Fruit fly (Drosophila melanogaster): ENCODE measurements around the gene CG15177.

Gene CG15177

DNA sequence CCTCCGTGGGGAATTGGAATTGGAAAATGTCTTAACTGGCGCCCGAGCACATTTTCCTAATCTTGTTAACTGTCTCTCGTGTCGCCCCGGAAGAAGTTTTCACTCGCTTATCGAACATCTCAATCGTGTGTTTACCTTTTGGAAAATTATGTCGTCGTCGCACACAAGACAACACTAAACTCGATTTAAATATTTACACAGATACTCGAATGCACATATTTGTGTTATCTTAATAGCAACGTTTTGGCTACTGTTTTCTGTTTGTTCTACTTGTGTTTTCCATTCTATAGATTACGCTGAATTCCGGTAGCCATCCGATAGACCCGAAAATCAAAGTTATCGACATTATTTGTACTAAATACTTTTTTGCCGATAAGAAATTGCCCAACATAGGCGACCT lies 38.1 kb upstream of the CG15177 start (continued):
- TF ChIP-seq lmd (GFP tag; IDR thresholded peaks at IDR 0.05) (no peak), CG4328 (GFP tag; optimal IDR thresholded peaks at IDR 0.05) (no peak), ranshi (GFP tag; IDR thresholded peaks at IDR 0.05) (0 out of 2 replicates have a peak, but pooled peaks have one; percentile 27), Camta (GFP tag; optimal IDR thresholded peaks at IDR 0.05) (peak; percentile 42), wdn (GFP tag; IDR thresholded peaks at IDR 0.05) (no peak), bsh (GFP tag; optimal IDR thresholded peaks at IDR 0.05) (peak in 1 of 2 experiments; percentile 58), sqz (GFP tag; optimal IDR thresholded peaks at IDR 0.05) (no peak), Dfd (GFP tag; optimal IDR thresholded peaks at IDR 0.05) (no peak), ash1 (GFP tag; optimal IDR thresholded peaks at IDR 0.05) (no peak), BtbVII (GFP tag; optimal IDR thresholded peaks at IDR 0.05) (peak; percentile 8), CG7556 (GFP tag; optimal IDR thresholded peaks at IDR 0.05) (peak; percentile 36), CG3065 (GFP tag; optimal IDR thresholded peaks at IDR 0.05) (no peak), CG11093 (GFP tag; IDR thresholded peaks at IDR 0.05) (no peak), CG4282 (GFP tag; optimal IDR thresholded peaks at IDR 0.05) (no peak), vnd (GFP tag; IDR thresholded peaks at IDR 0.05; ENCODE audit: partially characterized antibody) (no peak), Lpt (GFP tag; optimal IDR thresholded peaks at IDR 0.05) (no peak), CG9727 (GFP tag; optimal IDR thresholded peaks at IDR 0.05) (peak; percentile 84), odd (GFP tag; optimal IDR thresholded peaks at IDR 0.05) (peak; percentile 74), Kr (GFP tag; optimal IDR thresholded peaks at IDR 0.05) (peak; percentile 87), dimm (GFP tag; IDR thresholded peaks at IDR 0.05) (no peak), HLH4C (GFP tag; IDR thresholded peaks at IDR 0.05; ENCODE audit: partially characterized antibody) (no peak), Atf-2 (GFP tag; optimal IDR thresholded peaks at IDR 0.05) (no peak), Meics (GFP tag; optimal IDR thresholded peaks at IDR 0.05) (no peak), CG8388 (GFP tag; optimal IDR thresholded peaks at IDR 0.05) (peak; percentile 7), HmgZ (tag; optimal IDR thresholded peaks at IDR 0.05) (no peak), CG6765 (GFP tag; optimal IDR thresholded peaks at IDR 0.05) (no peak), ind (GFP tag; optimal IDR thresholded peaks at IDR 0.05) (no peak), ci (GFP tag; IDR thresholded peaks at IDR 0.05) (peak; percentile 53; the same call in 1 of the 3 replicates), ken (GFP tag; IDR thresholded peaks at IDR 0.05) (no peak), gcm (GFP tag; optimal IDR thresholded peaks at IDR 0.05) (peak; percentile 34), NK7.1 (GFP tag; optimal IDR thresholded peaks at IDR 0.05) (no peak), rib (GFP tag; IDR thresholded peaks at IDR 0.05) (no peak), fu2 (GFP tag; optimal IDR thresholded peaks at IDR 0.05) (no peak), NC2β (GFP tag; optimal IDR thresholded peaks at IDR 0.05) (peak; percentile 55), CG2120 (GFP tag; optimal IDR thresholded peaks at IDR 0.05) (no peak), CG3995 (GFP tag; optimal IDR thresholded peaks at IDR 0.05) (no peak), Dbx (GFP tag; IDR thresholded peaks at IDR 0.05) (no peak), CG18476 (GFP tag; optimal IDR thresholded peaks at IDR 0.05) (no peak), dan (GFP tag; IDR thresholded peaks at IDR 0.05) (no peak), az2 (GFP tag; optimal IDR thresholded peaks at IDR 0.05) (no peak), kah (GFP tag; optimal IDR thresholded peaks at IDR 0.05) (no peak), tup (GFP tag; optimal IDR thresholded peaks at IDR 0.05) (no peak), exex (tag; optimal IDR thresholded peaks at IDR 0.05) (no peak), CG33557 (GFP tag; optimal IDR thresholded peaks at IDR 0.05) (peak; percentile 70), CG10654 (GFP tag; optimal IDR thresholded peaks at IDR 0.05) (no peak), E2f2 (GFP tag; IDR thresholded peaks at IDR 0.05) (no peak), CG13624 (GFP tag; optimal IDR thresholded peaks at IDR 0.05) (no peak), phol (tag; optimal IDR thresholded peaks at IDR 0.05) (peak; percentile 1), CG9437 (GFP tag; optimal IDR thresholded peaks at IDR 0.05) (no peak), CG12769 (tag; optimal IDR thresholded peaks at IDR 0.05) (no peak), CG16779 (GFP tag; IDR thresholded peaks at IDR 0.05) (no peak), CG11696 (GFP tag; IDR thresholded peaks at IDR 0.05) (no peak)
